Fruit fly (Drosophila melanogaster) whole organism, embryonic: ENCODE data around the gene RPA1.

Source experiments
- Antp ChIP-seq: fragments of 200-800 bp; sonication (Bioruptor generic); optimal IDR thresholded peaks from 3 replicates; lab custom pipeline; 2016; ENCODE audit warnings: missing biosample characterization, missing genetic modification characterization
- B-H2 ChIP-seq: fragments of 200-800 bp; sonication (Bioruptor generic); optimal IDR thresholded peaks from 2 replicates; lab custom pipeline; 2018; ENCODE audit warnings: missing biosample characterization, mild to moderate bottlenecking, missing genetic modification characterization
- CG10147 ChIP-seq: fragments of 200-800 bp; sonication (Bioruptor generic); optimal IDR thresholded peaks from 2 replicates; lab custom pipeline; 2019; ENCODE audit warnings: missing biosample characterization, mild to moderate bottlenecking, missing genetic modification characterization, moderate library complexity
- CG10565 ChIP-seq: fragments of 200-800 bp; sonication (Bioruptor generic); optimal IDR thresholded peaks from 3 replicates; lab custom pipeline; 2016; ENCODE audit warnings: missing biosample characterization, mild to moderate bottlenecking, missing genetic modification characterization
- CG11093 ChIP-seq: fragments of 200-800 bp; sonication (Bioruptor generic); IDR thresholded peaks from 3 replicates; pipeline ENCODE4 v1.3.6; 2022; ENCODE audit warnings: missing biosample characterization, missing genetic modification characterization
- CG11723 ChIP-seq: fragments of 200-800 bp; sonication (Bioruptor generic); optimal IDR thresholded peaks from 2 replicates; lab custom pipeline; 2017; ENCODE audit warnings: missing biosample characterization, mild to moderate bottlenecking, missing genetic modification characterization
- CG12071 ChIP-seq: fragments of 200-800 bp; sonication (Bioruptor generic); optimal IDR thresholded peaks from 3 replicates; lab custom pipeline; 2018; ENCODE audit warnings: missing biosample characterization, mild to moderate bottlenecking, missing genetic modification characterization
- CG13287 ChIP-seq: fragments of 200-800 bp; sonication (Bioruptor generic); IDR thresholded peaks from 2 replicates; pipeline ENCODE4 v1.3.6; 2022; ENCODE audit warnings: missing biosample characterization, missing genetic modification characterization; ENCODE audit not compliant: partially characterized antibody
- CG14441 ChIP-seq: fragments of 200-800 bp; sonication (Bioruptor generic); IDR thresholded peaks from 2 replicates; pipeline ENCODE4 v1.3.6; 2022; ENCODE audit warnings: missing biosample characterization, missing genetic modification characterization
- CG17361 ChIP-seq: fragments of 200-800 bp; sonication (Bioruptor generic); IDR thresholded peaks from 3 replicates; pipeline ENCODE4 v1.3.6; 2022; ENCODE audit warnings: missing biosample characterization, missing genetic modification characterization
- CG2875 ChIP-seq: fragments of 200-800 bp; sonication (Bioruptor generic); optimal IDR thresholded peaks from 2 replicates; lab custom pipeline; 2017; ENCODE audit warnings: missing biosample characterization, mild to moderate bottlenecking, missing genetic modification characterization, missing genetic modification reagents
- CG31365 ChIP-seq: fragments of 200-800 bp; sonication (Bioruptor generic); optimal IDR thresholded peaks from 2 replicates; lab custom pipeline; 2018; ENCODE audit warnings: missing biosample characterization, mild to moderate bottlenecking, missing genetic modification characterization
- CG32532 ChIP-seq: fragments of 200-800 bp; sonication (Bioruptor generic); IDR thresholded peaks from 2 replicates; pipeline ENCODE4 v1.3.6; 2022; ENCODE audit warnings: missing biosample characterization, missing genetic modification characterization
- CG32772 ChIP-seq: fragments of 200-800 bp; sonication (Bioruptor generic); IDR thresholded peaks from 2 replicates; pipeline ENCODE4 v1.3.6; 2022; ENCODE audit warnings: missing biosample characterization, missing genetic modification characterization
- CG34376 ChIP-seq: fragments of 200-800 bp; sonication (Bioruptor generic); optimal IDR thresholded peaks from 2 replicates; lab custom pipeline; 2018; ENCODE audit warnings: missing biosample characterization, mild to moderate bottlenecking, missing genetic modification characterization
- CG4854 ChIP-seq: fragments of 200-800 bp; sonication (Bioruptor generic); optimal IDR thresholded peaks from 2 replicates; lab custom pipeline; 2016; ENCODE audit warnings: missing biosample characterization, missing genetic modification characterization, inconsistent platforms
- CG5953 ChIP-seq: fragments of 200-800 bp; sonication (Bioruptor generic); IDR thresholded peaks from 2 replicates; pipeline ENCODE4 v1.3.6; 2022; ENCODE audit warnings: missing biosample characterization, missing genetic modification characterization
- CG6683 ChIP-seq: fragments of 200-800 bp; sonication (Bioruptor generic); optimal IDR thresholded peaks from 2 replicates; lab custom pipeline; 2017; ENCODE audit warnings: missing biosample characterization, mild to moderate bottlenecking, missing genetic modification characterization, missing genetic modification reagents
- CG7745 ChIP-seq: fragments of 200-800 bp; sonication (Bioruptor generic); optimal IDR thresholded peaks from 2 replicates; lab custom pipeline; 2018; ENCODE audit warnings: missing biosample characterization, mild to moderate bottlenecking, missing genetic modification characterization, moderate library complexity
- CG7987 ChIP-seq: fragments of 200-800 bp; sonication (Bioruptor generic); optimal IDR thresholded peaks from 2 replicates; lab custom pipeline; 2018; ENCODE audit warnings: missing biosample characterization, mild to moderate bottlenecking, missing genetic modification characterization, moderate library complexity
- CHES-1-like ChIP-seq: fragments of 200-800 bp; sonication (Bioruptor generic); optimal IDR thresholded peaks from 2 replicates; lab custom pipeline; 2016; ENCODE audit warnings: missing biosample characterization, missing genetic modification characterization
- Dek ChIP-seq: fragments of 200-800 bp; sonication (Bioruptor generic); optimal IDR thresholded peaks from 3 replicates; lab custom pipeline; 2019; ENCODE audit warnings: missing biosample characterization, mild to moderate bottlenecking, missing genetic modification characterization, moderate library complexity
- Dip2 ChIP-seq: fragments of 200-800 bp; sonication (Bioruptor generic); IDR thresholded peaks from 2 replicates; pipeline ENCODE4 v1.3.6; 2022; ENCODE audit warnings: missing biosample characterization, missing genetic modification characterization
- Doc2 ChIP-seq: fragments of 200-800 bp; sonication (Bioruptor generic); IDR thresholded peaks from 2 replicates; pipeline ENCODE4 v1.3.6; 2022; ENCODE audit warnings: missing biosample characterization, missing genetic modification characterization
- GATAe ChIP-seq: fragments of 200-800 bp; sonication (Bioruptor generic); conservative IDR thresholded peaks from 2 replicates; pipeline ENCODE4 v1.3.6; 2022; ENCODE audit warnings: missing biosample characterization, missing genetic modification characterization
- Hr51 ChIP-seq, 2 experiments: fragments of 200-800 bp; sonication (Bioruptor generic); optimal IDR thresholded peaks; 2 replicates in 1 of 2; 3 replicates in 1 of 2; lab custom pipeline; 2016 to 2018; ENCODE audit warnings: missing biosample characterization in 2 of 2, missing genetic modification characterization in 2 of 2, mild to moderate bottlenecking in 1 of 2, moderate library complexity in 1 of 2
- Hsf ChIP-seq: fragments of 200-800 bp; sonication (Bioruptor generic); optimal IDR thresholded peaks from 3 replicates; lab custom pipeline; 2016; ENCODE audit warnings: missing biosample characterization, missing genetic modification characterization
- MESR4 ChIP-seq: fragments of 200-800 bp; sonication (Bioruptor generic); optimal IDR thresholded peaks from 2 replicates; lab custom pipeline; 2018; ENCODE audit warnings: missing biosample characterization, mild to moderate bottlenecking, missing genetic modification characterization, moderate library complexity
- Myb ChIP-seq: fragments of 200-800 bp; sonication (Bioruptor generic); optimal IDR thresholded peaks from 2 replicates; lab custom pipeline; 2016; ENCODE audit warnings: missing biosample characterization, missing genetic modification characterization
- NFAT ChIP-seq: fragments of 200-800 bp; sonication (Bioruptor generic); IDR thresholded peaks from 2 replicates; pipeline ENCODE4 v1.3.6; 2022; ENCODE audit warnings: missing biosample characterization, missing genetic modification characterization
- Sry-δ ChIP-seq: fragments of 200-800 bp; sonication (Bioruptor generic); optimal IDR thresholded peaks from 2 replicates; lab custom pipeline; 2016; ENCODE audit warnings: missing biosample characterization, missing genetic modification characterization
- TFAM ChIP-seq: fragments of 200-800 bp; sonication (Bioruptor generic); optimal IDR thresholded peaks from 2 replicates; lab custom pipeline; 2017; ENCODE audit warnings: missing biosample characterization, missing genetic modification characterization, inconsistent platforms
- Tbp ChIP-seq: fragments of >200 bp; optimal IDR thresholded peaks from 2 replicates; lab custom pipeline; 2018; ENCODE audit warnings: missing biosample characterization, missing genetic modification characterization
- ase ChIP-seq: fragments of 200-800 bp; sonication (Bioruptor generic); IDR thresholded peaks from 3 replicates; pipeline ENCODE4 v1.3.6; 2022; ENCODE audit warnings: missing biosample characterization, missing genetic modification characterization
- bcd ChIP-seq: fragments of 200-800 bp; sonication (Bioruptor generic); optimal IDR thresholded peaks from 2 replicates; lab custom pipeline; 2017; ENCODE audit warnings: missing biosample characterization, mild to moderate bottlenecking, missing genetic modification characterization
- bigmax ChIP-seq: fragments of 200-800 bp; sonication (Bioruptor generic); optimal IDR thresholded peaks from 2 replicates; lab custom pipeline; 2018; ENCODE audit warnings: missing biosample characterization, mild to moderate bottlenecking, missing genetic modification characterization
- dpn ChIP-seq, 2 experiments: fragments of 200-800 bp; sonication (Bioruptor generic); optimal IDR thresholded peaks; 3 replicates each; lab custom pipeline; 2016; ENCODE audit warnings: missing biosample characterization in 2 of 2, missing genetic modification characterization in 2 of 2
- ind ChIP-seq: fragments of 200-800 bp; sonication (Bioruptor generic); optimal IDR thresholded peaks from 3 replicates; lab custom pipeline; 2016; ENCODE audit warnings: missing biosample characterization, missing genetic modification characterization
- insv ChIP-seq, 2 experiments: fragments of 200-800 bp; sonication (Bioruptor generic); optimal IDR thresholded peaks; 3 replicates each; lab custom pipeline; 2016 to 2018; ENCODE audit warnings: missing biosample characterization in 2 of 2, missing genetic modification characterization in 2 of 2
- kah ChIP-seq: fragments of 200-800 bp; sonication (Bioruptor generic); optimal IDR thresholded peaks from 2 replicates; lab custom pipeline; 2018; ENCODE audit warnings: missing biosample characterization, mild to moderate bottlenecking, missing genetic modification characterization
- pita ChIP-seq: fragments of 200-800 bp; sonication (Bioruptor generic); optimal IDR thresholded peaks from 2 replicates; lab custom pipeline; 2017; ENCODE audit warnings: missing biosample characterization, mild to moderate bottlenecking, missing genetic modification characterization
- prd ChIP-seq, 3 experiments: fragments of >200 bp in 2 of 3; fragments of 200-800 bp in 1 of 3; sonication (Bioruptor generic) in 1 of 3; optimal IDR thresholded peaks in 2 of 3; IDR thresholded peaks in 1 of 3; 2 replicates in 2 of 3; 3 replicates in 1 of 3; pipeline versions ENCODE4 v1.3.6 to Lab custom; 2017 to 2022; ENCODE audit warnings: missing biosample characterization in 1 of 3, missing genetic modification characterization in 1 of 3
- pum ChIP-seq: fragments of 200-800 bp; sonication (Bioruptor generic); optimal IDR thresholded peaks from 2 replicates; lab custom pipeline; 2016; ENCODE audit warnings: missing biosample characterization, missing genetic modification characterization
- salm ChIP-seq: fragments of 200-800 bp; sonication (Bioruptor generic); optimal IDR thresholded peaks from 2 replicates; lab custom pipeline; 2018; ENCODE audit warnings: missing biosample characterization, mild to moderate bottlenecking, missing genetic modification characterization
- ssp ChIP-seq: fragments of 200-800 bp; sonication (Bioruptor generic); IDR thresholded peaks from 2 replicates; pipeline ENCODE4 v1.3.6; 2022; ENCODE audit warnings: missing biosample characterization, missing genetic modification characterization
- sug ChIP-seq: fragments of 200-800 bp; optimal IDR thresholded peaks from 2 replicates; lab custom pipeline; 2019; ENCODE audit warnings: missing biosample characterization, mild to moderate bottlenecking, missing genetic modification characterization, moderate library complexity
- tin ChIP-seq: fragments of 200-800 bp; sonication (Bioruptor generic); optimal IDR thresholded peaks from 3 replicates; lab custom pipeline; 2016; ENCODE audit warnings: missing biosample characterization, missing genetic modification characterization
- tio ChIP-seq: fragments of 200-800 bp; sonication (Bioruptor generic); optimal IDR thresholded peaks from 2 replicates; lab custom pipeline; 2017; ENCODE audit warnings: missing biosample characterization, missing genetic modification characterization, inconsistent platforms
- vnd ChIP-seq: fragments of 200-800 bp; sonication (Bioruptor generic); IDR thresholded peaks from 3 replicates; pipeline ENCODE4 v1.3.6; 2022; ENCODE audit warnings: missing biosample characterization, missing genetic modification characterization; ENCODE audit not compliant: partially characterized antibody
- wdn ChIP-seq: fragments of 200-800 bp; sonication (Bioruptor generic); IDR thresholded peaks from 2 replicates; pipeline ENCODE4 v1.3.6; 2022; ENCODE audit warnings: missing biosample characterization, missing genetic modification characterization

Gene RPA1

DNA sequence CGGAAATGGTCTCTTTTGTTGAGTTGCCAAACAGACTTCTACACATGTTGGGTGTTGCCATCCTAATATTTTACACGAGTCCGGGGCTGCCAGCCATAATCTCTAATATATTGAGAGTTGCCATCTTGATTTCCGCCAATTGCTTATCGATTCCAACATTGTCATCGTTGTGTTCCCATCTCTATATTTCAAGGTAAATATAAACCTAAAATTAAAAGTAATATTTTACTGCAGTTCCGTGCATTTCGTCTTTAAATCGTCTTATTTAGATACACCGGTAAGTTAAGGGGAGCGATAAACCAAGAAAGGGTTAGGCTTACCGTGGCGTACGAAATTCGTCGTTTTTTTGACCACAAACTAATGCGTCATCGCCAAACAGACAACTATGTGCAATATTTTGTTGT lies 30.9 kb downstream of the RPA1 start, which contains the start of gene PolI (continued):
- TF ChIP-seq vnd (GFP tag; lab: Robert Waterston, UW) (no peak), CG7987 (GFP tag; lab: Kevin White, UChicago) (peak; percentile 42), ind (GFP tag; lab: Kevin White, UChicago) (peak; percentile 8), CG10147 (peak; percentile 30), Dek (tag; lab: Kevin White, UChicago) (peak; percentile 60), NFAT (GFP tag; lab: Robert Waterston, UW) (peak; percentile 6; the same call in 1 of the 2 replicates), TFAM (no peak), dpn (GFP tag; optimal IDR thresholded peaks at IDR 0.05; lab: Kevin White, UChicago) (peak in 1 of 2 experiments; percentile 23), CG10565 (no peak), CG4854 (peak; percentile 26), Antp (GFP tag; lab: Kevin White, UChicago) (peak; percentile 1), ase (no peak), sug (tag; lab: Kevin White, UChicago) (peak; percentile 62), CG11723 (no peak), CG7745 (tag; lab: Kevin White, UChicago) (no peak), bcd (GFP tag; lab: Kevin White, UChicago) (peak; percentile 31), kah (GFP tag; lab: Kevin White, UChicago) (no peak), CG6683 (no peak), CG14441 (0 out of 2 replicates have a peak, but pooled peaks have one; percentile 15), CG2875 (GFP tag; lab: Kevin White, UChicago) (no peak), ssp (GFP tag; lab: Robert Waterston, UW) (no peak), GATAe (GFP tag; lab: Robert Waterston, UW) (no peak; the same call in 1 of the 2 replicates), tin (peak; percentile 13), bigmax (GFP tag; lab: Kevin White, UChicago) (no peak), CHES-1-like (GFP tag; lab: Kevin White, UChicago) (peak; percentile 27), Sry-δ (GFP tag; lab: Kevin White, UChicago) (peak; percentile 93), pum (GFP tag; lab: Kevin White, UChicago) (peak; percentile 9), CG13287 (GFP tag; lab: Robert Waterston, UW) (peak; percentile 64), Hr51 (GFP tag; optimal IDR thresholded peaks at IDR 0.05; lab: Kevin White, UChicago) (peak in 1 of 2 experiments; percentile 10), Tbp (GFP tag; lab: Kevin White, UChicago) (no peak), tio (no peak), MESR4 (GFP tag; lab: Kevin White, UChicago) (peak; percentile 88), Hsf (GFP tag; lab: Kevin White, UChicago) (no peak), Dip2 (no peak), CG32772 (GFP tag; lab: Robert Waterston, UW) (no peak), CG5953 (GFP tag; lab: Robert Waterston, UW) (no peak), CG32532 (GFP tag; lab: Robert Waterston, UW) (no peak), insv (GFP tag; optimal IDR thresholded peaks at IDR 0.05; lab: Kevin White, UChicago) (peak in 1 of 2 experiments; percentile 65), salm (tag; lab: Kevin White, UChicago) (peak; percentile 11), CG12071 (GFP tag; lab: Kevin White, UChicago) (no peak), pita (GFP tag; lab: Kevin White, UChicago) (peak; percentile 46), CG31365 (tag; lab: Kevin White, UChicago) (peak; percentile 23), CG17361 (GFP tag; lab: Robert Waterston, UW) (no peak), CG11093 (GFP tag; lab: Robert Waterston, UW) (no peak), Myb (GFP tag; lab: Kevin White, UChicago) (peak; percentile 99), prd (optimal IDR thresholded peaks at IDR 0.05; lab: Kevin White, UChicago) (no peak), prd (GFP tag; IDR thresholded peaks at IDR 0.05; lab: Robert Waterston, UW) (no peak), Doc2 (GFP tag; lab: Robert Waterston, UW) (no peak), B-H2 (GFP tag; lab: Kevin White, UChicago) (peak; percentile 70), CG34376 (GFP tag; lab: Kevin White, UChicago) (peak; percentile 8), wdn (GFP tag; lab: Robert Waterston, UW) (no peak)
